Fruit fly (Drosophila melanogaster): ENCODE measurements around the gene Task7.

Gene Task7

DNA sequence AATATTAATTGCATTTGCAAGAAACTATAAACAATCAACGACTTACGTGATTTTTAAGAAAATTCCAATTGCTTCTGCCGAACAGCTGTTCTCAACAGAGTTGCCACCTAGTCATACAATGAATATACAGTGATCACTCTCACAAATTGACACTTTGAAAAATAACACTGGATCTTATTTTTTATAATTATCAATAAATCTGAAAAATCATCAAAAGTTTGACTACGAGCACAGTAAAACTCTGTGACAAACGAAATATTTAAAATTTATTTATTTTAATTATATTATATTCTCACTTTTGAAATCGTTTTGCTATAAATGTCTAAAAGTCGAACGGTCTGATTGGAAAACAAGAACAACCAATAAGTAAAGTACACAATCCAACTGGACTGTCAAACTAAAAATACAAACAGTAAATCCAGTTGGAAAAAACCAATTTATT is 12.1 kb downstream of the Task7 start, which contains the start of gene CG34117 (continued):
- peak; percentile 68 for TF ChIP-seq CG6813 (GFP tag; optimal IDR thresholded peaks at IDR 0.05)
- TF ChIP-seq HHEX (GFP tag; optimal IDR thresholded peaks at IDR 0.05), result peak; percentile 74
- TF ChIP-seq H15 (GFP tag; IDR thresholded peaks at IDR 0.05), result peak; percentile 56; the same call in 2 of the 3 replicates
- no peak for TF ChIP-seq nerfin-2 (GFP tag; IDR thresholded peaks at IDR 0.05; ENCODE audit: partially characterized antibody)
- peak; percentile 70 for TF ChIP-seq lbe (GFP tag; optimal IDR thresholded peaks at IDR 0.05)
- TF ChIP-seq CG3838 (GFP tag; optimal IDR thresholded peaks at IDR 0.05), result no peak
- no peak for TF ChIP-seq CG7963 (GFP tag; IDR thresholded peaks at IDR 0.05; ENCODE audit: partially characterized antibody)
- TF ChIP-seq dati (GFP tag; IDR thresholded peaks at IDR 0.05), result no peak
- peak; percentile 67 for TF ChIP-seq klu (GFP tag; IDR thresholded peaks at IDR 0.05)
- TF ChIP-seq CG3407 (GFP tag; optimal IDR thresholded peaks at IDR 0.05), result peak; percentile 13
- TF ChIP-seq amos (GFP tag; IDR thresholded peaks at IDR 0.05; ENCODE audit: partially characterized antibody), result no peak
- peak; percentile 85 for TF ChIP-seq CG13894 (tag; optimal IDR thresholded peaks at IDR 0.05)
- TF ChIP-seq CG30020 (tag; optimal IDR thresholded peaks at IDR 0.05), result peak; percentile 49
- peak; percentile 14 for TF ChIP-seq tx (GFP tag; optimal IDR thresholded peaks at IDR 0.05)
- peak; percentile 81 for TF ChIP-seq CG4424 (GFP tag; optimal IDR thresholded peaks at IDR 0.05)
- TF ChIP-seq trem (tag; optimal IDR thresholded peaks at IDR 0.05), result peak; percentile 87
- peak; percentile 44; the same call in 1 of the 2 replicates for TF ChIP-seq CG7372 (GFP tag; IDR thresholded peaks at IDR 0.05)
- peak; percentile 74 for TF ChIP-seq Ssrp (tag; optimal IDR thresholded peaks at IDR 0.05)
- no peak for TF ChIP-seq CG16813 (GFP tag; IDR thresholded peaks at IDR 0.05; ENCODE audit: partially characterized antibody)
- peak; percentile 88 for TF ChIP-seq CG15269 (tag; optimal IDR thresholded peaks at IDR 0.05)
- peak; percentile 57 to 93 for TF ChIP-seq Pdp1 (GFP tag; optimal IDR thresholded peaks at IDR 0.05)
- peak; percentile 73 for TF ChIP-seq Bteb2 (GFP tag; optimal IDR thresholded peaks at IDR 0.05)
- TF ChIP-seq al (GFP tag; IDR thresholded peaks at IDR 0.05), result peak; percentile 74
- TF ChIP-seq her (GFP tag; optimal IDR thresholded peaks at IDR 0.05), result peak; percentile 17
- peak; percentile 73 for TF ChIP-seq CG8765 (GFP tag; IDR thresholded peaks at IDR 0.05)
- TF ChIP-seq peb (GFP tag; IDR thresholded peaks at IDR 0.05), result 0 out of 2 replicates have a peak, but pooled peaks have one; percentile 16
- peak in 1 of 2 experiments; percentile 73 for TF ChIP-seq bsh (GFP tag; optimal IDR thresholded peaks at IDR 0.05)
- peak; percentile 55 for TF ChIP-seq CG15011 (GFP tag; optimal IDR thresholded peaks at IDR 0.05)
- peak; percentile 78 for TF ChIP-seq D19A (tag; optimal IDR thresholded peaks at IDR 0.05)
- peak; percentile 78 for TF ChIP-seq CG1602 (GFP tag; optimal IDR thresholded peaks at IDR 0.05)
- TF ChIP-seq NC2α (GFP tag; optimal IDR thresholded peaks at IDR 0.05), result no peak
- TF ChIP-seq trh (GFP tag; optimal IDR thresholded peaks at IDR 0.05), result peak; percentile 67
- peak; percentile 18 for TF ChIP-seq repo (GFP tag; optimal IDR thresholded peaks at IDR 0.05)
- peak; percentile 81 for TF ChIP-seq HLH3B (GFP tag; IDR thresholded peaks at IDR 0.05)
- peak; percentile 80 for TF ChIP-seq CG11504 (tag; optimal IDR thresholded peaks at IDR 0.05)
- TF ChIP-seq Tbp (GFP tag; optimal IDR thresholded peaks at IDR 0.05), result no peak
- peak; percentile 52; the same call in 1 of the 2 replicates for TF ChIP-seq Taf1 (GFP tag; IDR thresholded peaks at IDR 0.05)
- peak; percentile 87 for TF ChIP-seq CG2120 (GFP tag; optimal IDR thresholded peaks at IDR 0.05)
- TF ChIP-seq lilli (GFP tag; optimal IDR thresholded peaks at IDR 0.05), result peak; percentile 85
- peak; percentile 46 for TF ChIP-seq Camta (GFP tag; optimal IDR thresholded peaks at IDR 0.05)
- TF ChIP-seq CG11695 (GFP tag; IDR thresholded peaks at IDR 0.05), result peak; percentile 80; the same call in 2 of the 3 replicates
- peak; percentile 65 for TF ChIP-seq bab2 (GFP tag; optimal IDR thresholded peaks at IDR 0.05)
- no peak for TF ChIP-seq Doc3 (GFP tag; IDR thresholded peaks at IDR 0.05; ENCODE audit: partially characterized antibody)
- TF ChIP-seq CG10366 (GFP tag; IDR thresholded peaks at IDR 0.05), result peak; percentile 82
- TF ChIP-seq stc (GFP tag; IDR thresholded peaks at IDR 0.05), result peak; percentile 72
- peak; percentile 34 for TF ChIP-seq Dad (GFP tag; optimal IDR thresholded peaks at IDR 0.05)
- peak in 1 of 2 experiments; percentile 17 for TF ChIP-seq Hr78 (GFP tag; optimal IDR thresholded peaks at IDR 0.05)
- peak; percentile 51 for TF ChIP-seq Deaf1 (tag; optimal IDR thresholded peaks at IDR 0.05)
- peak; percentile 78 for TF ChIP-seq NfI (GFP tag; optimal IDR thresholded peaks at IDR 0.05)
- TF ChIP-seq CG12104 (GFP tag; optimal IDR thresholded peaks at IDR 0.05), result peak; percentile 59

Data from whole organism, embryonic.